Fruit fly (Drosophila melanogaster) whole organism, embryonic: Measurements from ENCODE around the gene CG5966.

Source experiments
- Ada2b ChIP-seq: fragments of 200-800 bp; sonication (Bioruptor generic); IDR thresholded peaks from 2 replicates; pipeline ENCODE4 v1.3.6; 2022; ENCODE audit warnings: missing biosample characterization, missing genetic modification characterization
- Awh ChIP-seq: fragments of 200-800 bp; sonication (Bioruptor generic); IDR thresholded peaks from 2 replicates; pipeline ENCODE4, ENCODE4 v1.3.6; 2022; ENCODE audit warnings: missing biosample characterization, missing genetic modification characterization
- Blimp-1 ChIP-seq: fragments of 200-800 bp; sonication (Bioruptor generic); optimal IDR thresholded peaks from 3 replicates; lab custom pipeline; 2018; ENCODE audit warnings: missing biosample characterization, missing genetic modification characterization, mild to moderate bottlenecking, moderate library complexity, missing genetic modification reagents
- Bteb2 ChIP-seq: fragments of 200-800 bp; sonication (Bioruptor generic); optimal IDR thresholded peaks from 2 replicates; lab custom pipeline; 2016; ENCODE audit warnings: missing biosample characterization, missing genetic modification characterization
- CG10431 ChIP-seq: fragments of 200-800 bp; sonication (Bioruptor generic); optimal IDR thresholded peaks from 3 replicates; lab custom pipeline; 2018; ENCODE audit warnings: missing biosample characterization, mild to moderate bottlenecking, missing genetic modification characterization
- CG10543 ChIP-seq: fragments of 200-800 bp; sonication (Bioruptor generic); optimal IDR thresholded peaks from 3 replicates; lab custom pipeline; 2017; ENCODE audit warnings: missing biosample characterization, mild to moderate bottlenecking, missing genetic modification characterization, moderate library complexity
- CG12155 ChIP-seq: fragments of 200-800 bp; sonication (Bioruptor generic); optimal IDR thresholded peaks from 3 replicates; lab custom pipeline; 2016; ENCODE audit warnings: missing biosample characterization, missing genetic modification characterization
- CG12236 ChIP-seq: fragments of 200-800 bp; sonication (Bioruptor generic); optimal IDR thresholded peaks from 2 replicates; lab custom pipeline; 2016; ENCODE audit warnings: missing biosample characterization, missing genetic modification characterization
- CG12299 ChIP-seq: fragments of 200-800 bp; sonication (Bioruptor generic); optimal IDR thresholded peaks from 2 replicates; lab custom pipeline; 2018; ENCODE audit warnings: missing biosample characterization, mild to moderate bottlenecking, missing genetic modification characterization
- CG12659 ChIP-seq: fragments of 200-800 bp; sonication (Bioruptor generic); optimal IDR thresholded peaks from 3 replicates; lab custom pipeline; 2017; ENCODE audit warnings: mild to moderate bottlenecking, missing biosample characterization, missing genetic modification reagents, missing genetic modification characterization
- CG12769 ChIP-seq: fragments of 200-800 bp; sonication (Bioruptor generic); optimal IDR thresholded peaks from 2 replicates; lab custom pipeline; 2019; ENCODE audit warnings: missing biosample characterization, mild to moderate bottlenecking, missing genetic modification characterization, moderate library complexity
- CG17361 ChIP-seq: fragments of 200-800 bp; sonication (Bioruptor generic); IDR thresholded peaks from 3 replicates; pipeline ENCODE4 v1.3.6; 2022; ENCODE audit warnings: missing biosample characterization, missing genetic modification characterization
- CG18476 ChIP-seq: fragments of 200-800 bp; sonication (Bioruptor generic); optimal IDR thresholded peaks from 2 replicates; lab custom pipeline; 2016; ENCODE audit warnings: missing biosample characterization, mild to moderate bottlenecking, missing genetic modification characterization
- CG2129 ChIP-seq: fragments of 200-800 bp; sonication (Bioruptor generic); IDR thresholded peaks from 2 replicates; pipeline ENCODE4 v1.3.6; 2022; ENCODE audit warnings: missing biosample characterization, missing genetic modification characterization; ENCODE audit not compliant: partially characterized antibody
- CG2202 ChIP-seq: fragments of 200-800 bp; sonication (Bioruptor generic); optimal IDR thresholded peaks from 2 replicates; lab custom pipeline; 2018; ENCODE audit warnings: missing biosample characterization, mild to moderate bottlenecking, missing genetic modification characterization
- CG3726 ChIP-seq: fragments of 200-800 bp; sonication (Bioruptor generic); IDR thresholded peaks from 3 replicates; pipeline ENCODE4, ENCODE4 v1.3.6; 2022; ENCODE audit warnings: missing biosample characterization, missing genetic modification characterization
- CG42726 ChIP-seq: fragments of 200-800 bp; sonication (Bioruptor generic); IDR thresholded peaks from 2 replicates; pipeline ENCODE4 v1.3.6; 2022; ENCODE audit warnings: missing biosample characterization, missing genetic modification characterization; ENCODE audit not compliant: partially characterized antibody
- CG5245 ChIP-seq: fragments of 200-800 bp; sonication (Bioruptor generic); optimal IDR thresholded peaks from 3 replicates; lab custom pipeline; 2016; ENCODE audit warnings: missing biosample characterization, missing genetic modification characterization
- CG6791 ChIP-seq: fragments of 200-800 bp; sonication (Bioruptor generic); IDR thresholded peaks from 3 replicates; pipeline ENCODE4 v1.3.6; 2022; ENCODE audit warnings: missing biosample characterization, missing genetic modification characterization; ENCODE audit not compliant: partially characterized antibody
- CG8089 ChIP-seq: fragments of 200-800 bp; sonication (Bioruptor generic); optimal IDR thresholded peaks from 3 replicates; lab custom pipeline; 2016; ENCODE audit warnings: missing biosample characterization, missing genetic modification characterization
- CG9727 ChIP-seq: fragments of 200-800 bp; sonication (Bioruptor generic); optimal IDR thresholded peaks from 3 replicates; lab custom pipeline; 2017; ENCODE audit warnings: missing biosample characterization, mild to moderate bottlenecking, missing genetic modification characterization
- Dad ChIP-seq: fragments of 200-800 bp; sonication (Bioruptor generic); optimal IDR thresholded peaks from 3 replicates; lab custom pipeline; 2016; ENCODE audit warnings: missing biosample characterization, missing genetic modification characterization
- Dek ChIP-seq: fragments of 200-800 bp; sonication (Bioruptor generic); optimal IDR thresholded peaks from 3 replicates; lab custom pipeline; 2019; ENCODE audit warnings: missing biosample characterization, mild to moderate bottlenecking, missing genetic modification characterization, moderate library complexity
- HLHmδ ChIP-seq: fragments of 200-800 bp; sonication (Bioruptor generic); optimal IDR thresholded peaks from 2 replicates; lab custom pipeline; 2018; ENCODE audit warnings: missing biosample characterization, mild to moderate bottlenecking, missing genetic modification characterization, moderate library complexity
- Hr51 ChIP-seq, 2 experiments: fragments of 200-800 bp; sonication (Bioruptor generic); optimal IDR thresholded peaks; 2 replicates in 1 of 2; 3 replicates in 1 of 2; lab custom pipeline; 2016 to 2018; ENCODE audit warnings: missing biosample characterization in 2 of 2, missing genetic modification characterization in 2 of 2, mild to moderate bottlenecking in 1 of 2, moderate library complexity in 1 of 2
- Mad ChIP-seq: fragments of 200-800 bp; sonication (Bioruptor generic); optimal IDR thresholded peaks from 2 replicates; lab custom pipeline; 2016; ENCODE audit warnings: missing biosample characterization, missing genetic modification characterization
- Meics ChIP-seq: fragments of 200-800 bp; sonication (Bioruptor generic); optimal IDR thresholded peaks from 2 replicates; lab custom pipeline; 2017; ENCODE audit warnings: missing biosample characterization, mild to moderate bottlenecking, missing genetic modification characterization
- Optix ChIP-seq: fragments of 200-800 bp; sonication (Bioruptor generic); IDR thresholded peaks from 3 replicates; pipeline ENCODE4 v1.3.6; 2022; ENCODE audit warnings: missing biosample characterization, missing genetic modification characterization
- Ptx1 ChIP-seq: fragments of 200-800 bp; sonication (Bioruptor generic); IDR thresholded peaks from 2 replicates; pipeline ENCODE4 v1.3.6; 2022; ENCODE audit warnings: missing biosample characterization, missing genetic modification characterization
- Side ChIP-seq: fragments of 200-800 bp; sonication (Bioruptor generic); optimal IDR thresholded peaks from 2 replicates; lab custom pipeline; 2016; ENCODE audit warnings: missing biosample characterization, missing genetic modification characterization
- Sin3A ChIP-seq: fragments of >200 bp; optimal IDR thresholded peaks from 2 replicates; lab custom pipeline; 2018
- Sry-β ChIP-seq: fragments of 200-800 bp; sonication (Bioruptor generic); optimal IDR thresholded peaks from 2 replicates; lab custom pipeline; 2018; ENCODE audit warnings: missing biosample characterization, mild to moderate bottlenecking, missing genetic modification characterization, moderate library complexity
- Xbp1 ChIP-seq: fragments of 200-800 bp; sonication (Bioruptor generic); optimal IDR thresholded peaks from 3 replicates; lab custom pipeline; 2016; ENCODE audit warnings: missing biosample characterization, mild to moderate bottlenecking, missing genetic modification characterization
- ato ChIP-seq: fragments of 200-800 bp; sonication (Bioruptor generic); IDR thresholded peaks from 2 replicates; pipeline ENCODE4 v1.3.6; 2022; ENCODE audit warnings: missing biosample characterization, missing genetic modification characterization; ENCODE audit not compliant: partially characterized antibody
- bigmax ChIP-seq: fragments of 200-800 bp; sonication (Bioruptor generic); optimal IDR thresholded peaks from 2 replicates; lab custom pipeline; 2018; ENCODE audit warnings: missing biosample characterization, mild to moderate bottlenecking, missing genetic modification characterization
- btn ChIP-seq: fragments of 200-800 bp; sonication (Bioruptor generic); optimal IDR thresholded peaks from 2 replicates; lab custom pipeline; 2016; ENCODE audit warnings: missing biosample characterization, missing genetic modification characterization
- cad ChIP-seq: fragments of >200 bp; optimal IDR thresholded peaks from 2 replicates; lab custom pipeline; 2017; ENCODE audit warnings: missing biosample characterization, missing genetic modification characterization
- cas ChIP-seq: fragments of 200-800 bp; sonication (Bioruptor generic); IDR thresholded peaks from 2 replicates; pipeline ENCODE4 v1.3.6; 2022; ENCODE audit warnings: missing biosample characterization, missing genetic modification characterization
- cwo ChIP-seq: fragments of 200-800 bp; sonication (Bioruptor generic); optimal IDR thresholded peaks from 3 replicates; lab custom pipeline; 2017; ENCODE audit warnings: missing biosample characterization, missing genetic modification characterization, mild to moderate bottlenecking, moderate library complexity, missing genetic modification reagents
- fd102C ChIP-seq: fragments of 200-800 bp; sonication (Bioruptor generic); optimal IDR thresholded peaks from 2 replicates; lab custom pipeline; 2018; ENCODE audit warnings: missing biosample characterization, mild to moderate bottlenecking, missing genetic modification characterization, moderate library complexity
- ftz-f1 ChIP-seq: fragments of 200-800 bp; sonication (Bioruptor generic); optimal IDR thresholded peaks from 2 replicates; lab custom pipeline; 2016; ENCODE audit warnings: missing biosample characterization, missing genetic modification characterization
- gem ChIP-seq: fragments of 200-800 bp; sonication (Bioruptor generic); optimal IDR thresholded peaks from 2 replicates; lab custom pipeline; 2019; ENCODE audit warnings: missing biosample characterization, mild to moderate bottlenecking, missing genetic modification characterization, moderate library complexity
- ind ChIP-seq: fragments of 200-800 bp; sonication (Bioruptor generic); optimal IDR thresholded peaks from 3 replicates; lab custom pipeline; 2016; ENCODE audit warnings: missing biosample characterization, missing genetic modification characterization
- knrl ChIP-seq: fragments of 200-800 bp; sonication (Bioruptor generic); IDR thresholded peaks from 3 replicates; pipeline ENCODE4 v1.3.6; 2022; ENCODE audit warnings: missing biosample characterization, missing genetic modification characterization; ENCODE audit not compliant: partially characterized antibody
- mld ChIP-seq: fragments of 200-800 bp; sonication (Bioruptor generic); IDR thresholded peaks from 3 replicates; pipeline ENCODE4 v1.3.6; 2022; ENCODE audit warnings: missing biosample characterization, missing genetic modification characterization; ENCODE audit not compliant: partially characterized antibody
- pros ChIP-seq: fragments of 200-800 bp; sonication (Bioruptor generic); optimal IDR thresholded peaks from 3 replicates; lab custom pipeline; 2019; ENCODE audit warnings: missing biosample characterization, mild to moderate bottlenecking, missing genetic modification characterization, moderate library complexity
- sens ChIP-seq: fragments of 200-800 bp; sonication (Bioruptor generic); peaks from one replicate; lab custom pipeline; 2016; ENCODE audit warnings: missing biosample characterization, missing genetic modification characterization
- sisA ChIP-seq: fragments of 200-800 bp; sonication (Bioruptor generic); IDR thresholded peaks from 2 replicates; pipeline ENCODE4 v1.3.6; 2022; ENCODE audit warnings: missing biosample characterization, missing genetic modification characterization
- toy ChIP-seq: fragments of 200-800 bp; sonication (Bioruptor generic); IDR thresholded peaks from 2 replicates; pipeline ENCODE4 v1.3.6; 2022; ENCODE audit warnings: missing biosample characterization, missing genetic modification characterization
- zen2 ChIP-seq: fragments of 200-800 bp; sonication (Bioruptor generic); IDR thresholded peaks from 3 replicates; pipeline ENCODE4 v1.3.6; 2022; ENCODE audit warnings: missing biosample characterization, missing genetic modification characterization; ENCODE audit not compliant: partially characterized antibody

CG5966 gene

DNA sequence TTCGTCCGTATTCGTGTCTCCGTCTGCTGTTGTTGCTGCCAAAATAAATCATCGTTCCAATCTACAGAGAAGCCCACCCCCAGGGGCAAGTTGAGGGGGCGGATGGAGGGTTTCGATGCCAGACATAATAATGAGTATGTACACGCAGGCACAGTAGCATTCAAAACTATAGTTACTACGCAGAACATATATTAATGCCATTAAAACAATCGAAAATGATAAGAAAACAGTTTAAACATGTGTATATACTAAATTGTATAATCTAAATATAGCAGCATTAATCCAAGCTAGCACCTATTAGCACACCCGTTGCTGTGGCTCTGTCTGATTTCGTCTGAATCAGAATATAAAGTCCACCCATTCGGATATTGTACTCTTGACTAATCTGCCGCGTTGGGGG lies 7.7 kb upstream of the CG5966 start (continued):
- TF ChIP-seq CG10543 (GFP tag; lab: Kevin White, UChicago) (peak; percentile 26), toy (GFP tag; lab: Robert Waterston, UW) (peak; percentile 48; the same call in 1 of the 2 replicates), Xbp1 (GFP tag; lab: Kevin White, UChicago) (peak; percentile 70), CG12236 (no peak), Dek (tag; lab: Kevin White, UChicago) (peak; percentile 73), Dad (GFP tag; lab: Kevin White, UChicago) (peak; percentile 41), Side (GFP tag; lab: Kevin White, UChicago) (peak; percentile 48), CG42726 (no peak), pros (GFP tag; lab: Kevin White, UChicago) (no peak), ind (GFP tag; lab: Kevin White, UChicago) (peak; percentile 78), btn (GFP tag; lab: Kevin White, UChicago) (no peak), CG18476 (peak; percentile 30), Mad (GFP tag; lab: Kevin White, UChicago) (peak; percentile 45), cwo (GFP tag; lab: Kevin White, UChicago) (peak; percentile 74), ato (GFP tag; lab: Robert Waterston, UW) (no peak), Sry-β (GFP tag; lab: Kevin White, UChicago) (no peak), Bteb2 (GFP tag; lab: Kevin White, UChicago) (peak; percentile 55), Ada2b (GFP tag; lab: Robert Waterston, UW) (peak; percentile 84), CG6791 (no peak), Awh (GFP tag; lab: Robert Waterston, UW) (peak; percentile 61; the same call in 1 of the 2 replicates), gem (tag; lab: Kevin White, UChicago) (peak; percentile 81), sisA (GFP tag; lab: Robert Waterston, UW) (peak; percentile 73), cad (no peak), ftz-f1 (GFP tag; lab: Kevin White, UChicago) (no peak), CG17361 (GFP tag; lab: Robert Waterston, UW) (peak; percentile 65), CG12769 (tag; lab: Kevin White, UChicago) (peak; percentile 91), sens (GFP tag; lab: Kevin White, UChicago) (peak; percentile 95), fd102C (no peak), mld (no peak), CG5245 (GFP tag; lab: Kevin White, UChicago) (peak; percentile 15), cas (peak; percentile 67; the same call in 1 of the 2 replicates), Hr51 (GFP tag; optimal IDR thresholded peaks at IDR 0.05; lab: Kevin White, UChicago) (peak; percentile 6 to 79), Optix (GFP tag; lab: Robert Waterston, UW) (peak; percentile 50; the same call in 1 of the 3 replicates), CG2202 (tag; lab: Kevin White, UChicago) (no peak), knrl (no peak), zen2 (no peak), CG2129 (no peak), Blimp-1 (GFP tag; lab: Kevin White, UChicago) (peak; percentile 70), CG12299 (peak; percentile 50), CG8089 (GFP tag; lab: Kevin White, UChicago) (no peak), CG3726 (GFP tag; lab: Robert Waterston, UW) (peak; percentile 66; the same call in 2 of the 3 replicates), bigmax (GFP tag; lab: Kevin White, UChicago) (no peak), CG12659 (GFP tag; lab: Kevin White, UChicago) (peak; percentile 66), Ptx1 (GFP tag; lab: Robert Waterston, UW) (peak; percentile 82), HLHmδ (no peak), Meics (peak; percentile 85), CG10431 (GFP tag; lab: Kevin White, UChicago) (no peak), Sin3A (no peak), CG9727 (GFP tag; lab: Kevin White, UChicago) (peak; percentile 52), CG12155 (peak; percentile 68)
